Fruit fly (Drosophila melanogaster): ENCODE data around the gene CG12239.
A peak's percentile ranks its signal among the peaks of the same experiment; 100 is the strongest.

Gene CG12239

DNA sequence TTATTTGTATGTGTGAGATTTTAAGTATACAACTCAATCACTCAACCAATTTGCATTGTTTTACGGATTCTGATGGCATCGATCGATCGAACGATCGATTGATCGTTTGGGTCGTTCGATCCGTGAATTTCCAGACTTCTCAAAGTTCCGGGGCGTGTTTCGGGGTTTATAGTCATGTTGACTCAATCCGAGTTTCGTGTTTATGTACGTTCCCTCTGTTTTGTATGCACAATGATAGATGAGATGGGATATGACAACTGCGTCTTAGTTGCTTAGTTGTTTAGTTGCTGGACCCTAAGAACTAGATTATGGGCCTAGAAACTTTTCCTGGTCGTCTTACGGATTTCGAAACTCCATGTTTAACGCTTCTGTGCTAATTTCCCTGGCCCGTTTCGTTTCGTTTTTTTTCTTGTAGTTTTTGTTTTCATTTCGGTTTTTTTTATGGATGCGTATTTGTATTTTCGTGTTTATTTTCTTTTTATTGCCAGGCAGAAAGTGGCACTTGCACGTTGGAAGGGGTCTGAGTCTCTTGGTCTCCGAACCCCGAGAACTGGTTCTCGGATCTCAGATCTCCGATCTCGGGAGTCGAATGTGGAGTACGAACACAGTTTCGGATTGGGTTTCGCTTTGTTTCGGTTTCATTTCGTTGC, 23.2 kb upstream of the CG12239 start (continued):
- TF ChIP-seq CG16779 (tag; optimal IDR thresholded peaks at IDR 0.05), result peak; percentile 25
- TF ChIP-seq Gug (GFP tag; IDR thresholded peaks at IDR 0.05), result no peak
- TF ChIP-seq CG8632 (GFP tag; optimal IDR thresholded peaks at IDR 0.05), result no peak
- TF ChIP-seq spab (GFP tag; optimal IDR thresholded peaks at IDR 0.05), result peak; percentile 45
- TF ChIP-seq CG6792 (GFP tag; optimal IDR thresholded peaks at IDR 0.05), result no peak
- TF ChIP-seq CG11902 (GFP tag; optimal IDR thresholded peaks at IDR 0.05), result no peak
- TF ChIP-seq Eip78C (GFP tag), result peak; percentile 63
- TF ChIP-seq CG6854 (GFP tag; optimal IDR thresholded peaks at IDR 0.05), result peak; percentile 61
- TF ChIP-seq Eip75B (GFP tag; optimal IDR thresholded peaks at IDR 0.05), result peak; percentile 24
- TF ChIP-seq CG15336 (GFP tag; IDR thresholded peaks at IDR 0.05), result no peak
- TF ChIP-seq OdsH (GFP tag; optimal IDR thresholded peaks at IDR 0.05), result no peak
- TF ChIP-seq Sox102F (GFP tag; optimal IDR thresholded peaks at IDR 0.05), result no peak
- no peak for TF ChIP-seq Sox15 (GFP tag; optimal IDR thresholded peaks at IDR 0.05)
- no peak for TF ChIP-seq CG3032 (tag; optimal IDR thresholded peaks at IDR 0.05)
- no peak for TF ChIP-seq Eip93F (GFP tag; optimal IDR thresholded peaks at IDR 0.05)
- TF ChIP-seq pdm3 (GFP tag; optimal IDR thresholded peaks at IDR 0.05), result no peak
- no peak for TF ChIP-seq Ets21C (GFP tag; optimal IDR thresholded peaks at IDR 0.05)
- TF ChIP-seq CG10669 (GFP tag; optimal IDR thresholded peaks at IDR 0.05), result peak; percentile 31
- no peak for TF ChIP-seq Sox14 (GFP tag; optimal IDR thresholded peaks at IDR 0.05)
- no peak for TF ChIP-seq topi (GFP tag; optimal IDR thresholded peaks at IDR 0.05)
- no peak for TF ChIP-seq CG4318 (GFP tag; optimal IDR thresholded peaks at IDR 0.05)
- peak; percentile 76 for TF ChIP-seq CG9139 (GFP tag; optimal IDR thresholded peaks at IDR 0.05)
- no peak for TF ChIP-seq CG3919 (GFP tag; optimal IDR thresholded peaks at IDR 0.05)

DNA sequence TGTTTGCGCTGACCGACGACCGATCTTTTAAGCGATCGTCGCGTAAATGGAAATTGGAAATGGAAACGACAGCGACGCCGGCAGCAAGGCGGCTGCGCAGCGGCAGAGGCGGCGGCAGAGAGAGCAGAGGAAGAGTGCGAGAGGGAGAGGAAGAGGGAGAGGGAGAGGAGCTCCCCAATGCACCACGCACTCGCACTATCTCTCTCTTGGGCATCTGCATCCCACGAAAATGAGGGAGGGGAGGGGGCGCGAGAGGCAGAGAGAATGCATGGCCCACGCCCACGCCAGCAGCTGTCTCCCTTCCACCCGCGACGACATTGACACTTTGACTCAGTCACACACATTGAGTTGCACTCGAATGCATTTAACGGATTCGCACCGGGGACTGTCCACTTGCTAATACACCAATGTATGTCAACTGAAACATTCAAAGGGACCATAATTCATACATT, 21.2 kb upstream of the CG12239 start, which contains the start of gene CG3097:
Gene CG3097 (minus strand): TSS at position 51 of the 452 bp plus-strand sequence.
- TF ChIP-seq eg (GFP tag; IDR thresholded peaks at IDR 0.05) (0 out of 3 replicates have a peak, but pooled peaks have one; percentile 39), Sox14 (GFP tag; optimal IDR thresholded peaks at IDR 0.05) (no peak), Sox15 (GFP tag; optimal IDR thresholded peaks at IDR 0.05) (no peak), CG11902 (GFP tag; optimal IDR thresholded peaks at IDR 0.05) (no peak), CG31627 (GFP tag; optimal IDR thresholded peaks at IDR 0.05) (no peak), Ets21C (GFP tag; optimal IDR thresholded peaks at IDR 0.05) (no peak), OdsH (GFP tag; optimal IDR thresholded peaks at IDR 0.05) (no peak), Eip75B (GFP tag; optimal IDR thresholded peaks at IDR 0.05) (no peak), ss (GFP tag; optimal IDR thresholded peaks at IDR 0.05) (peak; percentile 22 to 30), dac (GFP tag; optimal IDR thresholded peaks at IDR 0.05) (no peak), Eip78C (GFP tag) (peak; percentile 51), Eip93F (GFP tag; optimal IDR thresholded peaks at IDR 0.05) (no peak), Ets96B (tag; optimal IDR thresholded peaks at IDR 0.05) (no peak), Lpt (GFP tag; optimal IDR thresholded peaks at IDR 0.05) (no peak), lz (GFP tag; optimal IDR thresholded peaks at IDR 0.05) (no peak), CG8319 (GFP tag; optimal IDR thresholded peaks at IDR 0.05) (no peak), acj6 (GFP tag; optimal IDR thresholded peaks at IDR 0.05) (no peak), Blimp-1 (GFP tag; optimal IDR thresholded peaks at IDR 0.05) (no peak), CG1621 (tag; optimal IDR thresholded peaks at IDR 0.05) (peak; percentile 13), net (GFP tag; optimal IDR thresholded peaks at IDR 0.05) (peak; percentile 5), vri (GFP tag; optimal IDR thresholded peaks at IDR 0.05) (no peak), svp (GFP tag) (no peak), CG6792 (GFP tag; optimal IDR thresholded peaks at IDR 0.05) (no peak), CG6854 (GFP tag; optimal IDR thresholded peaks at IDR 0.05) (no peak), fkh (GFP tag; optimal IDR thresholded peaks at IDR 0.05) (no peak), CG9139 (GFP tag; optimal IDR thresholded peaks at IDR 0.05) (no peak), dsx (GFP tag; optimal IDR thresholded peaks at IDR 0.05; ENCODE audit: poor library complexity, severe bottlenecking) (peak; percentile 31), fd59A (GFP tag; optimal IDR thresholded peaks at IDR 0.05) (no peak), CG4318 (GFP tag; optimal IDR thresholded peaks at IDR 0.05) (no peak), Smox (GFP tag; optimal IDR thresholded peaks at IDR 0.05) (no peak), topi (GFP tag; optimal IDR thresholded peaks at IDR 0.05) (no peak), CG3919 (GFP tag; optimal IDR thresholded peaks at IDR 0.05) (peak; percentile 10), cyc (GFP tag; optimal IDR thresholded peaks at IDR 0.05) (no peak), CG6163 (GFP tag; IDR thresholded peaks at IDR 0.05) (peak; percentile 23; the same call in 1 of the 3 replicates), CG32006 (GFP tag; optimal IDR thresholded peaks at IDR 0.05) (no peak), CG11294 (GFP tag; IDR thresholded peaks at IDR 0.05) (0 out of 2 replicates have a peak, but pooled peaks have one; percentile 30), fd85E (GFP tag; optimal IDR thresholded peaks at IDR 0.05) (no peak), Hr39 (GFP tag; optimal IDR thresholded peaks at IDR 0.05) (no peak)
